Worm (Caenorhabditis elegans): ENCODE measurements around the gene F18A1.1.

DNA sequence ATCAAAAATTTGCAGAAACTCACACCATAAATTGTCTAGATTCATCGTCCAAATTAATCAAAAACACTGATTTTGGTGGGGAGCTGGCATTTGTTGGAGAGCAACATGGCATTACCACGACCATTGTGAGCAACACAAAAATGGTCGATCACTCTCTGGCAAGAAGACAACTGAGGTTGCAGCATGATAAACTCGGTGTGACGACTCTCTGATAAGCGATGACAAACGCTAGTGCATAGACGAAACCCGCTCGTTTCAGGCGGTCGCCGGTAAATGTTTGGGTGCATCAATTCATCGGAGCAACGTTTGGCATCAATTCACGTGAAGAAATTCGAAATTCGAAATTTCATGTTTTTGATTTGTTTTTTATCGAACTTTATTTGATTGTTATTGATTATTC lies 45.7 kb upstream of the F18A1.1 start:
- TF ChIP-seq ama-1 (optimal IDR thresholded peaks at IDR 0.05) (no peak), ceh-36 (tag; optimal IDR thresholded peaks at IDR 0.05) (no peak), pes-1 (GFP tag; IDR thresholded peaks at IDR 0.05) (no peak), tbx-11 (GFP tag; IDR thresholded peaks at IDR 0.05) (no peak), ets-7 (tag; optimal IDR thresholded peaks at IDR 0.05) (no peak), flt-1 (GFP tag; IDR thresholded peaks at IDR 0.05) (no peak), sea-1 (GFP tag; conservative IDR thresholded peaks at IDR 0.05) (no peak), ceh-13 (GFP tag; optimal IDR thresholded peaks at IDR 0.05) (no peak), hmbx-1 (tag; optimal IDR thresholded peaks at IDR 0.05) (no peak), tbx-37 (GFP tag; conservative IDR thresholded peaks at IDR 0.05) (no peak), hnd-1 (tag; optimal IDR thresholded peaks at IDR 0.05) (no peak), F13C5.2 (tag; optimal IDR thresholded peaks at IDR 0.05) (no peak), tra-4 (tag; optimal IDR thresholded peaks at IDR 0.05) (no peak)
